Fruit fly (Drosophila melanogaster) whole organism, wandering third instar larva: ENCODE data around the gene CG11134.

Experiments used
- Abd-B ChIP-seq: fragments of >200 bp; optimal IDR thresholded peaks from 2 replicates; lab custom pipeline; 2017; ENCODE audit warnings: missing biosample characterization, missing genetic modification characterization
- Dfd ChIP-seq: fragments of >200 bp; optimal IDR thresholded peaks from 2 replicates; lab custom pipeline; 2017; ENCODE audit warnings: missing biosample characterization, missing genetic modification characterization
- Dif ChIP-seq: fragments of 200-275, 200-300 bp; sonication (Bioruptor generic); optimal IDR thresholded peaks from 2 replicates; lab custom pipeline; 2018; ENCODE audit warnings: missing biosample characterization, missing genetic modification characterization; ENCODE audit not compliant: partially characterized antibody
- GATAd ChIP-seq: sonication (Bioruptor generic); optimal IDR thresholded peaks from 2 replicates; lab custom pipeline; 2016; ENCODE audit warnings: missing biosample characterization, missing genetic modification characterization
- Mio ChIP-seq: sonication (Bioruptor generic); optimal IDR thresholded peaks from 2 replicates; lab custom pipeline; 2016; ENCODE audit warnings: missing biosample characterization, missing genetic modification characterization
- N ChIP-seq: fragments of >200 bp; optimal IDR thresholded peaks from 2 replicates; lab custom pipeline; 2018; ENCODE audit warnings: missing biosample characterization, missing external identifiers, missing genetic modification characterization
- br ChIP-seq: fragments of 200-800 bp; sonication (Bioruptor generic); optimal IDR thresholded peaks from 2 replicates; lab custom pipeline; 2016; ENCODE audit warnings: missing biosample characterization, missing genetic modification characterization
- brk ChIP-seq: fragments of 200-800 bp; sonication (Bioruptor generic); optimal IDR thresholded peaks from 2 replicates; lab custom pipeline; 2016; ENCODE audit warnings: missing biosample characterization, mild to moderate bottlenecking, missing genetic modification characterization
- dl ChIP-seq, 2 experiments: fragments of 175-275, 200-275 bp in 1 of 2; fragments of 200-275 bp in 1 of 2; sonication (Bioruptor generic); optimal IDR thresholded peaks; lab custom pipeline; 2018; ENCODE audit warnings: mild to moderate bottlenecking in 2 of 2, missing biosample characterization in 2 of 2, missing genetic modification characterization in 2 of 2, moderate library complexity in 2 of 2; ENCODE audit not compliant: partially characterized antibody in 2 of 2, insufficient read depth in 1 of 2
- fru ChIP-seq: fragments of 200-800 bp; sonication (Bioruptor generic); optimal IDR thresholded peaks from 3 replicates; lab custom pipeline; 2016; ENCODE audit warnings: missing biosample characterization, mild to moderate bottlenecking, missing genetic modification characterization
- pan ChIP-seq: fragments of >200 bp; optimal IDR thresholded peaks from 2 replicates; lab custom pipeline; 2017
- psq ChIP-seq: fragments of 200-800 bp; sonication (Bioruptor generic); optimal IDR thresholded peaks from 3 replicates; lab custom pipeline; 2017; ENCODE audit warnings: missing biosample characterization, mild to moderate bottlenecking, missing genetic modification characterization, moderate library complexity
- sage ChIP-seq: fragments of 200-800 bp; sonication (Bioruptor generic); optimal IDR thresholded peaks from 2 replicates; lab custom pipeline; 2016; ENCODE audit warnings: missing biosample characterization, mild to moderate bottlenecking, missing genetic modification characterization

DNA sequence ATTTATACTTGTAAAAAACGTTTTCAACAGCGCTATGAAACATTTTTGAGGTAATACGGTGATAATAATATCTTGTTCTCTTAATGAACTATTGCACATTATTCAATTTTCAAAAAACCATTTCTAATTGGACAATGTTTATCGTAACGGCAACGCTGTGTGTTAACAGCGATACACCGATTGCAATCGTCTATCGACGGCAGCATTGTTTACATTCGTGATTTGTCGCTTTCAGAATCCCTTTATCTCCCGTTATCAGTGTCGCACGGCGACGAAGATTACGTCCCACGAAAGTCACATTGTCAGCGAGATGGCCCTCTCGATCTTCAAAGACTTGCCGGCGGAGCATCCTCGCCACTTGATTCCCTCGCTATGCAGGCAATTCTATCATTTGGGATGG, at the start of gene CG11134:
- TF ChIP-seq Mio (GFP tag; lab: Kevin White, UChicago) (no peak), fru (GFP tag; lab: Kevin White, UChicago) (no peak), psq (GFP tag; lab: Kevin White, UChicago) (no peak), br (GFP tag; lab: Kevin White, UChicago) (no peak), Abd-B (GFP tag; lab: Kevin White, UChicago) (no peak), dl (GFP tag; optimal IDR thresholded peaks at IDR 0.05; lab: Kevin White, UChicago; ENCODE audit: insufficient read depth in 1 of 2, partially characterized antibody in 2 of 2) (no peak), Dif (GFP tag; lab: Kevin White, UChicago) (no peak), sage (GFP tag; lab: Kevin White, UChicago) (no peak), Dfd (no peak), pan (no peak), brk (GFP tag; lab: Kevin White, UChicago) (no peak), GATAd (no peak), N (GFP tag; lab: Kevin White, UChicago) (no peak)
